Fruit fly (Drosophila melanogaster): ENCODE data around the gene Acyp2.
A peak's percentile ranks its signal among the peaks of the same experiment; 100 is the strongest.

Gene Acyp2

dm6 chr3R:15792427-15792826, at the start of gene Acyp2:
TSS of gene Acyp2 (plus strand) at chr3R:15792688.
- TF ChIP-seq jim (GFP tag; optimal IDR thresholded peaks at IDR 0.05) (peak; percentile 44), ey (GFP tag; optimal IDR thresholded peaks at IDR 0.05) (peak; percentile 17), sv (GFP tag; optimal IDR thresholded peaks at IDR 0.05) (peak; percentile 48), CG9705 (GFP tag; optimal IDR thresholded peaks at IDR 0.05) (peak; percentile 8), Hr83 (GFP tag; optimal IDR thresholded peaks at IDR 0.05; ENCODE audit: poor library complexity, severe bottlenecking) (peak; percentile 86), Hnf4 (GFP tag; optimal IDR thresholded peaks at IDR 0.05) (peak; percentile 69), Myc (optimal IDR thresholded peaks at IDR 0.05) (no peak), Jra (GFP tag; optimal IDR thresholded peaks at IDR 0.05) (peak; percentile 62), woc (GFP tag; optimal IDR thresholded peaks at IDR 0.05) (no peak), rgr (GFP tag; optimal IDR thresholded peaks at IDR 0.05) (peak; percentile 14), HLH106 (tag; optimal IDR thresholded peaks at IDR 0.05) (peak; percentile 26), foxo (GFP tag; optimal IDR thresholded peaks at IDR 0.05) (peak in 1 of 2 experiments; percentile 53), Rel (GFP tag; optimal IDR thresholded peaks at IDR 0.05) (no peak), Rel (tag; optimal IDR thresholded peaks at IDR 0.05) (no peak), Mio (GFP tag; optimal IDR thresholded peaks at IDR 0.05) (no peak)

dm6 chr3R:15744354-15744753, 48.1 kb upstream of the Acyp2 start, which contains the start of gene CG4520:
TSS of gene CG4520 (plus strand) at chr3R:15744654.
- TF ChIP-seq Hnf4 (GFP tag; optimal IDR thresholded peaks at IDR 0.05): no peak

DNA sequence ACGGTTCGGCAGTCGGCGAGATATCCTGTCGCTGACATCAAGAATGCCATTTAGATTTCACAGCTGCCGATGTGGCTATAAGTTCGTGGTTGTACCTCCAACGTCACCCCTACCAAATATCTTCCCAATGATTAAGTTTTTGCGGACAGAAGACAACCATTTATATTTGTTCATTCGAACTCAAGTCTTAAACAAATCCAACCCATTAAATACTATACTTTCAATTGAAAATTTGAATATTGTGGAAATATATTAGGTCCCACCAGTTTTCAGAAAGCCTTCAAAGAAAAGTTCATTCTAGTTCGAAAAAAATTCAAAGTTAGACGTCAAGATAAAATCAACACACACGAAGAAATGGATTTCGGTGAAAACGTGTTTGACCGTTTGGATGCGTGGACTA, 29.7 kb upstream of the Acyp2 start, which contains the start of gene CG12784:
Gene CG12784 (plus strand): TSS at position 301 of the 400 bp plus-strand sequence.
- TF ChIP-seq Hnf4 (GFP tag; optimal IDR thresholded peaks at IDR 0.05): no peak
- no peak for TF ChIP-seq psq (GFP tag; optimal IDR thresholded peaks at IDR 0.05)
- no peak for TF ChIP-seq Dfd (GFP tag; optimal IDR thresholded peaks at IDR 0.05)
- no peak for TF ChIP-seq CrebA (GFP tag; optimal IDR thresholded peaks at IDR 0.05; ENCODE audit: borderline replicate concordance)
- TF ChIP-seq CG9705 (GFP tag; optimal IDR thresholded peaks at IDR 0.05): no peak

DNA sequence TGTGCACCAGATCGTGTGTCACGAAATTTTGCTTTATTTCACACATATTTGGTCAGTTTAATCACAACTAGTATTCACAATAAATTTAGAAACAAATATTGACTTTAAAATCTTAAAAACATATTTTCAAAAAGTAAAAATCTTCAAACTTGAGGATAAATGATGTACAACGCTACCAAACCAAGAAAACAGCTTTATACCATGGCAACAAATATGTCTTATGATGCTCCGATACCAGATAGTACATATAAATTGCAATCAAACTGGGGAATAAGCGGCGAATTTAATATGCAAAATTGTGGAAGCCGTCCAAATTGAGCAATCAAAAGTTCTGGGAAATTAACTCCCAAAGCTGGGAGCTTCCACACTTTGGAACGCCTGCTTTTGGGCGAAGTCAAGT, 25.1 kb upstream of the Acyp2 start, which contains the start of gene CG5623:
Gene CG5623 (minus strand): TSS at position 101 of the 400 bp plus-strand sequence.
- TF ChIP-seq woc (GFP tag; optimal IDR thresholded peaks at IDR 0.05): no peak
- TF ChIP-seq Hr83 (GFP tag; optimal IDR thresholded peaks at IDR 0.05; ENCODE audit: poor library complexity, severe bottlenecking): no peak
- no peak for TF ChIP-seq CrebA (GFP tag; optimal IDR thresholded peaks at IDR 0.05; ENCODE audit: borderline replicate concordance)
- TF ChIP-seq br (GFP tag; optimal IDR thresholded peaks at IDR 0.05): no peak
- TF ChIP-seq dmrt93B (GFP tag; optimal IDR thresholded peaks at IDR 0.05): no peak
- no peak for TF ChIP-seq Jra (GFP tag; optimal IDR thresholded peaks at IDR 0.05)
- no peak for TF ChIP-seq tai (GFP tag; optimal IDR thresholded peaks at IDR 0.05)
- no peak for TF ChIP-seq Vsx2 (GFP tag; optimal IDR thresholded peaks at IDR 0.05; ENCODE audit: partially characterized antibody)
- no peak for TF ChIP-seq psq (GFP tag; optimal IDR thresholded peaks at IDR 0.05)
- no peak for TF ChIP-seq N (GFP tag; optimal IDR thresholded peaks at IDR 0.05)
- no peak for TF ChIP-seq OdsH (GFP tag; optimal IDR thresholded peaks at IDR 0.05)
- no peak for TF ChIP-seq Myc (optimal IDR thresholded peaks at IDR 0.05)
- no peak for TF ChIP-seq Abd-B (GFP tag; optimal IDR thresholded peaks at IDR 0.05)

- TF ChIP-seq Dfd (GFP tag; optimal IDR thresholded peaks at IDR 0.05) (peak; percentile 51), dsf (GFP tag; optimal IDR thresholded peaks at IDR 0.05; ENCODE audit: borderline replicate concordance) (no peak)
These were observed 23.6 kb upstream of the Acyp2 start for dm6 chr3R:15768900-15769299.

DNA sequence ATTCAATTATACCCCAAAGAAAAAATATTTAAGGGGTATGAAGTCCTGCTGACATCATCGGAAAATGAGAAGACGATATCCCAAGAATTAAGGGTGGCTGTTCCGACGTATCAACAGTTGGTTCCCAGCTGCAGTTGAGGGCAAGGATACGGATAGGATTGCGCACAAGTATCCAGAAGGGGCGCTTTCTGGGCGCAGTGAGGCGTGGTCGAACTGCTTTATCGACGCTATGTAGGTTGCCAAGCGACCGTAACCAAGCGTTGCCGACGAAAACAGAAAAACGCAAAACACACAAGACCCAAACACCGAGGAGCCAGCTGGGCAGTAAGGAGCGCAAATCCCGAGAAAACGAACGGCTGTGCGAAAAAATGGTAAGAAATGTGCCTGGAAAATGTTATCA, 18.4 kb upstream of the Acyp2 start, which contains the start of gene Ttc26:
Gene Ttc26 (plus strand): TSS at position 289 of the 400 bp plus-strand sequence.
- no peak for TF ChIP-seq Vsx2 (GFP tag; optimal IDR thresholded peaks at IDR 0.05; ENCODE audit: partially characterized antibody)
- no peak for TF ChIP-seq HLH106 (tag; optimal IDR thresholded peaks at IDR 0.05)
- TF ChIP-seq ey (GFP tag; optimal IDR thresholded peaks at IDR 0.05): no peak
- no peak for TF ChIP-seq br (GFP tag; optimal IDR thresholded peaks at IDR 0.05)
- no peak for TF ChIP-seq brk (GFP tag; optimal IDR thresholded peaks at IDR 0.05)
- TF ChIP-seq Abd-B (GFP tag; optimal IDR thresholded peaks at IDR 0.05): no peak
- no peak for TF ChIP-seq pan (optimal IDR thresholded peaks at IDR 0.05)
- TF ChIP-seq fru (GFP tag; optimal IDR thresholded peaks at IDR 0.05): no peak
- no peak for TF ChIP-seq Hnf4 (GFP tag; optimal IDR thresholded peaks at IDR 0.05)
- no peak for TF ChIP-seq OdsH (GFP tag; optimal IDR thresholded peaks at IDR 0.05)
- TF ChIP-seq Hr78 (GFP tag; optimal IDR thresholded peaks at IDR 0.05): no peak
- TF ChIP-seq Dfd (GFP tag; optimal IDR thresholded peaks at IDR 0.05): no peak
- TF ChIP-seq Myc (optimal IDR thresholded peaks at IDR 0.05): no peak
- no peak for TF ChIP-seq woc (GFP tag; optimal IDR thresholded peaks at IDR 0.05)
- no peak for TF ChIP-seq foxo (GFP tag; optimal IDR thresholded peaks at IDR 0.05)
- TF ChIP-seq Dif (GFP tag; optimal IDR thresholded peaks at IDR 0.05; ENCODE audit: partially characterized antibody): no peak

Data from whole organism, wandering third instar larva.